In genomic region chrII:9042059-9042458, ce11 we compare ENCODE assay signal across 4 worm cellular contexts.
TF ChIP-seq lines count a peak whose summit lies in the region.

No protein-coding gene starts in this region.

TF ChIP-seq in whole organism, L2 larva, 48 proteins besides CTCF, POLR2A, EP300 and RAD21:
- TF ChIP-seq nhr-6 (tag; optimal IDR thresholded peaks at IDR 0.05; lab: Kevin White, UChicago) (no peak), dmd-4 (tag; optimal IDR thresholded peaks at IDR 0.05; lab: Kevin White, UChicago) (no peak), Y55F3AM.14 (GFP tag; optimal IDR thresholded peaks at IDR 0.05; lab: Kevin White, UChicago) (no peak), fos-1 (tag; optimal IDR thresholded peaks at IDR 0.05; lab: Kevin White, UChicago) (peak; percentile 71), crh-2 (tag; optimal IDR thresholded peaks at IDR 0.05; lab: Kevin White, UChicago) (no peak), nhr-129 (tag; optimal IDR thresholded peaks at IDR 0.05; lab: Kevin White, UChicago) (no peak), skn-1 (tag; optimal IDR thresholded peaks at IDR 0.05; lab: Kevin White, UChicago) (no peak), nhr-12 (tag; optimal IDR thresholded peaks at IDR 0.05; lab: Kevin White, UChicago) (no peak)

TF ChIP-seq in whole organism, L3 larva, 47 proteins besides CTCF, POLR2A, EP300 and RAD21:
- TF ChIP-seq jun-1 (tag; optimal IDR thresholded peaks at IDR 0.05; lab: Kevin White, UChicago) (no peak), fkh-10 (GFP tag; optimal IDR thresholded peaks at IDR 0.05; lab: Kevin White, UChicago) (no peak), ceh-82 (tag; optimal IDR thresholded peaks at IDR 0.05; lab: Kevin White, UChicago) (no peak), nhr-43 (tag; optimal IDR thresholded peaks at IDR 0.05; lab: Kevin White, UChicago; ENCODE audit: poor library complexity, severe bottlenecking) (no peak), mdl-1 (tag; optimal IDR thresholded peaks at IDR 0.05; lab: Kevin White, UChicago) (no peak), pqm-1 (tag; optimal IDR thresholded peaks at IDR 0.05; lab: Kevin White, UChicago) (peak; percentile 62), ztf-11 (tag; optimal IDR thresholded peaks at IDR 0.05; lab: Kevin White, UChicago) (no peak), elt-2 (tag; optimal IDR thresholded peaks at IDR 0.05; lab: Kevin White, UChicago) (peak; percentile 34), sea-2 (GFP tag; optimal IDR thresholded peaks at IDR 0.05; lab: Kevin White, UChicago) (no peak)

TF ChIP-seq in whole organism, L4 larva, 104 proteins besides CTCF, POLR2A, EP300 and RAD21:
- TF ChIP-seq gei-8 (GFP tag; optimal IDR thresholded peaks at IDR 0.05; lab: Kevin White, UChicago) (no peak), nhr-77 (tag; optimal IDR thresholded peaks at IDR 0.05; lab: Kevin White, UChicago) (peak; percentile 10), zag-1 (tag; optimal IDR thresholded peaks at IDR 0.05; lab: Kevin White, UChicago) (no peak), pqm-1 (tag; optimal IDR thresholded peaks at IDR 0.05; lab: Kevin White, UChicago) (peak; percentile 67), nhr-28 (tag; optimal IDR thresholded peaks at IDR 0.05; lab: Kevin White, UChicago) (peak; percentile 0)

TF ChIP-seq in whole organism, young adult, 124 proteins besides CTCF, POLR2A, EP300 and RAD21:
- no peak for TF ChIP-seq B0336.3 (GFP tag; IDR thresholded peaks at IDR 0.05; lab: Robert Waterston, UW)
- TF ChIP-seq C06A6.2 (GFP tag; conservative IDR thresholded peaks at IDR 0.05; lab: Robert Waterston, UW) = no peak
- TF ChIP-seq Y53G8AR.9 (GFP tag; conservative IDR thresholded peaks at IDR 0.05; lab: Robert Waterston, UW) = 0 out of 2 replicates have a peak, but pooled peaks have one; percentile 20
- TF ChIP-seq T07F8.4 (tag; optimal IDR thresholded peaks at IDR 0.05; lab: Kevin White, UChicago) = no peak
- peak; percentile 53 for TF ChIP-seq nhr-80 (tag; optimal IDR thresholded peaks at IDR 0.05; lab: Kevin White, UChicago)
- no peak for TF ChIP-seq bed-2 (GFP tag; IDR thresholded peaks at IDR 0.05; lab: Robert Waterston, UW)
